Worm (Caenorhabditis elegans) whole organism, L4 larva: ENCODE data around the gene lmd-5.

Experiments
- D1046.2 ChIP-seq: fragments of 200-800 bp; sonication (Bioruptor generic); IDR thresholded peaks from 2 replicates; pipeline ENCODE4 v1.3.6; 2022; ENCODE audit warnings: missing genetic modification characterization, missing compliant biosample characterization
- F26F4.8 ChIP-seq: fragments of 200-800 bp; sonication (Bioruptor generic); conservative IDR thresholded peaks from 2 replicates; pipeline ENCODE4 v1.3.6; 2022; ENCODE audit warnings: missing genetic modification characterization, missing compliant biosample characterization
- F37D6.2 ChIP-seq: sonication (generic microtip); optimal IDR thresholded peaks from 2 replicates; lab custom pipeline; 2016; ENCODE audit warnings: mild to moderate bottlenecking, missing genetic modification characterization, missing compliant biosample characterization
- Y5F2A.4 ChIP-seq: fragments of 200-800 bp; sonication (Bioruptor generic); optimal IDR thresholded peaks from 2 replicates; lab custom pipeline; 2018; ENCODE audit warnings: mild to moderate bottlenecking, missing genetic modification characterization, missing compliant biosample characterization
- ZK337.2 ChIP-seq: fragments of 200-800 bp; sonication (Bioruptor generic); IDR thresholded peaks from 2 replicates; pipeline ENCODE4 v1.3.6; 2022; ENCODE audit warnings: missing genetic modification reagents, missing genetic modification characterization, missing compliant biosample characterization
- ZK546.5 ChIP-seq, 2 experiments: sonication (generic microtip); optimal IDR thresholded peaks; 2 replicates each; lab custom pipeline; 2017; ENCODE audit warnings: missing biosample characterization in 2 of 2, missing genetic modification characterization in 2 of 2
- aly-2 ChIP-seq: sonication (generic microtip); optimal IDR thresholded peaks from 2 replicates; lab custom pipeline; 2018; ENCODE audit warnings: missing biosample characterization, missing genetic modification characterization
- ama-1 ChIP-seq: fragments of 150-350 bp; optimal IDR thresholded peaks from 2 replicates; lab custom pipeline; 2014; ENCODE audit warnings: inconsistent platforms, mixed read lengths
- ceh-20 ChIP-seq: fragments of 200-800 bp; sonication (Bioruptor generic); IDR thresholded peaks from 2 replicates; pipeline ENCODE4 v1.3.6; 2022; ENCODE audit warnings: missing genetic modification reagents, missing genetic modification characterization, missing compliant biosample characterization
- daf-16 ChIP-seq, 3 experiments: sonication (generic microtip); optimal IDR thresholded peaks; 2 replicates each; lab custom pipeline; 2016 to 2017; ENCODE audit warnings: missing genetic modification characterization in 3 of 3, missing genetic modification reagents in 3 of 3, mild to moderate bottlenecking in 2 of 3, missing compliant biosample characterization in 2 of 3, missing biosample characterization in 1 of 3, moderate library complexity in 1 of 3
- daf-8 ChIP-seq: fragments of 200-800 bp; sonication (Bioruptor generic); IDR thresholded peaks from 2 replicates; pipeline ENCODE4 v1.3.6; 2022; ENCODE audit warnings: missing genetic modification characterization, missing compliant biosample characterization
- dmd-6 ChIP-seq: fragments of 200-800 bp; sonication (Bioruptor generic); IDR thresholded peaks from 2 replicates; pipeline ENCODE4 v1.3.6; 2022; ENCODE audit warnings: missing genetic modification reagents, missing genetic modification characterization, missing compliant biosample characterization
- dmd-8 ChIP-seq: fragments of 200-800 bp; sonication (Bioruptor generic); IDR thresholded peaks from 2 replicates; pipeline ENCODE4 v1.3.6; 2022; ENCODE audit warnings: missing genetic modification characterization, missing compliant biosample characterization
- dve-1 ChIP-seq: sonication (generic microtip); optimal IDR thresholded peaks from 2 replicates; lab custom pipeline; 2017; ENCODE audit warnings: antibody characterized with exemption, mild to moderate bottlenecking, missing genetic modification characterization, missing compliant biosample characterization; ENCODE audit not compliant: insufficient read depth
- egl-27 ChIP-seq: sonication (generic microtip); optimal IDR thresholded peaks from 3 replicates; lab custom pipeline; 2017; ENCODE audit warnings: missing biosample characterization, missing genetic modification reagents, missing genetic modification characterization
- fkh-10 ChIP-seq: fragments of 150-350 bp; optimal IDR thresholded peaks from 2 replicates; lab custom pipeline; 2014; ENCODE audit warnings: missing biosample characterization, missing genetic modification reagents, missing genetic modification characterization
- gei-8 ChIP-seq: fragments of 200-800 bp; sonication (Bioruptor generic); optimal IDR thresholded peaks from 2 replicates; lab custom pipeline; 2018; ENCODE audit warnings: mild to moderate bottlenecking, missing genetic modification characterization, missing compliant biosample characterization
- hif-1 ChIP-seq, 2 experiments: sonication (generic microtip); optimal IDR thresholded peaks; 2 replicates each; lab custom pipeline; 2016 to 2017; ENCODE audit warnings: missing compliant biosample characterization in 2 of 2, missing genetic modification characterization in 2 of 2, missing genetic modification reagents in 2 of 2, missing genotype in 2 of 2, mild to moderate bottlenecking in 1 of 2
- hlh-11 ChIP-seq: fragments of 200-800 bp; sonication (Bioruptor generic); optimal IDR thresholded peaks from 2 replicates; lab custom pipeline; 2018; ENCODE audit warnings: mild to moderate bottlenecking, missing genetic modification characterization, missing compliant biosample characterization
- lim-7 ChIP-seq: fragments of 200-800 bp; sonication (Bioruptor generic); IDR thresholded peaks from 2 replicates; pipeline ENCODE4 v1.3.6; 2022; ENCODE audit warnings: missing genetic modification characterization, missing compliant biosample characterization
- lin-13 ChIP-seq: fragments of 150-350 bp; optimal IDR thresholded peaks from 2 replicates; lab custom pipeline; 2014; ENCODE audit warnings: missing biosample characterization, missing genetic modification reagents, missing genetic modification characterization
- lin-38 ChIP-seq: fragments of 200-800 bp; sonication (Bioruptor generic); IDR thresholded peaks from 2 replicates; pipeline ENCODE4 v1.3.6; 2022; ENCODE audit warnings: missing genetic modification reagents, missing genetic modification characterization, missing compliant biosample characterization
- mdl-1 ChIP-seq, 2 experiments: fragments of 150-350 bp in 1 of 2; sonication (generic microtip) in 1 of 2; optimal IDR thresholded peaks; 2 replicates each; lab custom pipeline; 2014 to 2017; ENCODE audit warnings: missing biosample characterization in 2 of 2, missing genetic modification characterization in 2 of 2
- mes-2 ChIP-seq: sonication (generic microtip); optimal IDR thresholded peaks from 2 replicates; lab custom pipeline; 2016; ENCODE audit warnings: missing genotype, mild to moderate bottlenecking, missing genetic modification characterization, missing compliant biosample characterization; ENCODE audit not compliant: poor library complexity, severe bottlenecking
- mxl-2 ChIP-seq: fragments of 200-800 bp; sonication (Bioruptor generic); conservative IDR thresholded peaks from 2 replicates; pipeline ENCODE4 v1.3.6; 2022; ENCODE audit warnings: missing genetic modification reagents, missing genetic modification characterization, missing compliant biosample characterization
- mxl-3 ChIP-seq: fragments of 200-800 bp; sonication (Bioruptor generic); optimal IDR thresholded peaks from 2 replicates; lab custom pipeline; 2018; ENCODE audit warnings: mild to moderate bottlenecking, missing genetic modification characterization, missing compliant biosample characterization
- nhr-102 ChIP-seq: sonication (generic microtip); optimal IDR thresholded peaks from 2 replicates; lab custom pipeline; 2016; ENCODE audit warnings: mild to moderate bottlenecking, missing genetic modification characterization, moderate library complexity, missing compliant biosample characterization
- nhr-25 ChIP-seq: sonication (generic microtip); optimal IDR thresholded peaks from 2 replicates; lab custom pipeline; 2017; ENCODE audit warnings: missing genetic modification characterization, mild to moderate bottlenecking, missing compliant biosample characterization, antibody characterized with exemption, moderate library complexity, borderline replicate concordance; ENCODE audit not compliant: insufficient read depth
- nhr-28 ChIP-seq: fragments of 150-350 bp; optimal IDR thresholded peaks from 2 replicates; lab custom pipeline; 2014; ENCODE audit warnings: missing biosample characterization, missing genetic modification characterization
- nhr-41 ChIP-seq: fragments of 200-800 bp; sonication (Bioruptor generic); IDR thresholded peaks from 2 replicates; pipeline ENCODE4 v1.3.6; 2022; ENCODE audit warnings: missing genetic modification reagents, missing genetic modification characterization, missing compliant biosample characterization
- nhr-48 ChIP-seq: sonication (generic microtip); optimal IDR thresholded peaks from 2 replicates; lab custom pipeline; 2016; ENCODE audit warnings: mild to moderate bottlenecking, missing genetic modification characterization, missing compliant biosample characterization
- pha-4 ChIP-seq, 2 experiments: fragments of 150-350 bp in 1 of 2; fragments of 200-800 bp in 1 of 2; sonication (Bioruptor generic) in 1 of 2; IDR thresholded peaks in 1 of 2; optimal IDR thresholded peaks in 1 of 2; 2 replicates each; pipeline versions ENCODE4 v1.3.6 to Lab custom; 2014 to 2022; ENCODE audit warnings: missing genetic modification characterization in 2 of 2, missing genetic modification reagents in 2 of 2, missing biosample characterization in 1 of 2, missing compliant biosample characterization in 1 of 2
- php-3 ChIP-seq: fragments of 200-800 bp; sonication (Bioruptor generic); IDR thresholded peaks from 2 replicates; pipeline ENCODE4 v1.3.6; 2022; ENCODE audit warnings: missing genetic modification reagents, missing genetic modification characterization, missing compliant biosample characterization
- rbr-2 ChIP-seq: sonication (generic microtip); optimal IDR thresholded peaks from 2 replicates; lab custom pipeline; 2016; ENCODE audit warnings: missing genotype, missing genetic modification characterization, missing compliant biosample characterization
- sdz-12 ChIP-seq: fragments of 200-800 bp; sonication (Bioruptor generic); optimal IDR thresholded peaks from 2 replicates; lab custom pipeline; 2018; ENCODE audit warnings: mild to moderate bottlenecking, missing genetic modification characterization, missing compliant biosample characterization
- set-16 ChIP-seq: fragments of 200-800 bp; sonication (Bioruptor generic); IDR thresholded peaks from 2 replicates; pipeline ENCODE4 v1.3.6; 2022; ENCODE audit warnings: missing genetic modification reagents, missing genetic modification characterization, missing compliant biosample characterization
- skn-1 ChIP-seq: fragments of 150-350 bp; optimal IDR thresholded peaks from 2 replicates; lab custom pipeline; 2014; ENCODE audit warnings: missing biosample characterization, missing genetic modification characterization
- tra-1 ChIP-seq: fragments of 200-800 bp; sonication (Bioruptor generic); IDR thresholded peaks from 2 replicates; pipeline ENCODE4 v1.3.6; 2022; ENCODE audit warnings: missing genetic modification reagents, missing genetic modification characterization, missing compliant biosample characterization
- unc-39 ChIP-seq: sonication (generic microtip); optimal IDR thresholded peaks from 2 replicates; lab custom pipeline; 2017; ENCODE audit warnings: missing biosample characterization, missing genetic modification characterization
- unc-62 ChIP-seq, 3 experiments: fragments of 150-350 bp in 1 of 3; sonication (generic microtip); optimal IDR thresholded peaks in 2 of 3; peaks in 1 of 3; 1 replicate in 1 of 3; 2 replicates in 2 of 3; lab custom pipeline; 2014 to 2017; ENCODE audit warnings: missing biosample characterization in 3 of 3, missing genetic modification characterization in 3 of 3, missing genetic modification reagents in 3 of 3, missing genotype in 1 of 3
- zfp-2 ChIP-seq: sonication (generic microtip); optimal IDR thresholded peaks from 2 replicates; lab custom pipeline; 2016; ENCODE audit warnings: mild to moderate bottlenecking, missing genetic modification characterization, missing compliant biosample characterization
- zfp-3 ChIP-seq: fragments of 200-800 bp; sonication (Bioruptor generic); conservative IDR thresholded peaks from 2 replicates; pipeline ENCODE4 v1.3.6; 2022; ENCODE audit warnings: missing genetic modification reagents, missing genetic modification characterization, missing compliant biosample characterization
- ztf-11 ChIP-seq: fragments of 150-350 bp; optimal IDR thresholded peaks from 2 replicates; lab custom pipeline; 2014; ENCODE audit warnings: missing biosample characterization, missing genetic modification characterization

lmd-5 gene

DNA sequence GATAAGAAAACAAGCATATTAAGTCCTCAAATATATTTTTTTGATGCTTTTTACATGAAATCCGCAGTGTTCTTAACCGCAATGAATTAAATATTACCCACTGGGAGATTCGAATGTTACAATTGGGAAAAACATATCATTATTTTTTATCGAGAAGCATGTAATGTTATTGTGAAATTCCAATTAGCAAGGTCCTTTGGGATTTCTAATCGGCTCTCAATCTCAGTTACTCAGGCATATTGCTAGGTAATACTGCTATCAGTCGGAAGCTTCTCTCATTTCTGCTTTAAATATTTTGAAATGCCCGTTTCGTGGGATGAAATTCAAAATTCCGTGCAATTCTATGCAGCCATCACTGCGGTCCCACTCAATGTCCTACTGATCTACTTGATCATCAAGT, 35.9 kb downstream of the lmd-5 start, which contains the start of gene str-204:
TSS of gene str-204 (plus strand) at position 301 of the 400 bp plus-strand sequence.
- TF ChIP-seq fkh-10 (GFP tag; lab: Kevin White, UChicago) (no peak), sdz-12 (GFP tag; lab: Kevin White, UChicago) (no peak), lin-13 (GFP tag; lab: Kevin White, UChicago) (no peak), F37D6.2 (tag; lab: Kevin White, UChicago) (no peak), nhr-41 (GFP tag; lab: Robert Waterston, UW) (no peak), daf-8 (GFP tag; lab: Robert Waterston, UW) (no peak), ama-1 (lab: Kevin White, UChicago) (no peak), D1046.2 (GFP tag; lab: Robert Waterston, UW) (no peak), mes-2 (tag; lab: Kevin White, UChicago) (no peak), rbr-2 (no peak), lim-7 (GFP tag; lab: Robert Waterston, UW) (no peak)

DNA sequence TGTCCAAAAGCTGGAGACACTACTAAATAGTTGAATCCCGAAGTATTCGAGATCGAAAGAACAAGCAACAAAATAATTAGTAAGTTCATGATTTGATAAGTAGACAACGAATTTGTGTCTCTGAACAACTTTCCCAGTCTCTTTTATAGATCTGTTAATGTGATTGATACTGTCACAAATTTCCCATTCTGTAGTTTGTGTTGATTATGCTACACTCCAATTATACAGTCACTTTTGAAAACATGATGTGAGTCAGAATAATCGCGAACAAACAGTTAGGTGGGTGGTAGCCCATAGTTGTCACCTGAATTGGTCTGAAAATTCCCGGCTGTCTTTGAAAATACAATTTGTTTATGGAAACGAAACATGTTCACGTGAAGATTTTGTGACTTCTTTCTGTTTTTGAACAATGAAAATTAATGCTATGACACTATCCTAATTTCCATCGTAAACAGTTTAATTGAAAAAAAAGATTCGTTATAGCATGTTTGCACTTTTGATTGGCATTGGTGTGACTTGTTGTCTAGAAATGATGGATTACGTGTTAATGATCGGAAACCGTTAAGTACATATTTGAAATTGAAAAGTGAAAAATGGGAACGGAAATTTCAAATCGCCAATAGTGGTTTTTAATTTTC, 40.1 kb downstream of the lmd-5 start, which contains the start of gene ugt-41:
TSS of gene ugt-41 (minus strand) at position 119 of the 638 bp plus-strand sequence.
- TF ChIP-seq set-16 (GFP tag; lab: Robert Waterston, UW), result no peak
- TF ChIP-seq mdl-1 (tag; optimal IDR thresholded peaks at IDR 0.05; lab: Kevin White, UChicago), result peak in 1 of 2 experiments; percentile 6
- TF ChIP-seq unc-62 (GFP tag; optimal IDR thresholded peaks at IDR 0.05 in 1 of 2; lab: Kevin White, UChicago), result peak in 1 of 2 experiments; percentile 51
- TF ChIP-seq unc-62 (tag; optimal IDR thresholded peaks at IDR 0.05; lab: Kevin White, UChicago), result no peak
- no peak for TF ChIP-seq nhr-41 (GFP tag; lab: Robert Waterston, UW)
- TF ChIP-seq php-3 (GFP tag; lab: Robert Waterston, UW), result peak; percentile 92
- TF ChIP-seq egl-27 (tag; lab: Kevin White, UChicago), result no peak
- no peak for TF ChIP-seq nhr-25 (tag; lab: Kevin White, UChicago)
- TF ChIP-seq mxl-3 (GFP tag; lab: Kevin White, UChicago), result no peak
- no peak for TF ChIP-seq dve-1 (tag; lab: Kevin White, UChicago)
- TF ChIP-seq Y5F2A.4 (GFP tag; lab: Kevin White, UChicago), result no peak
- no peak for TF ChIP-seq daf-8 (GFP tag; lab: Robert Waterston, UW)
- TF ChIP-seq dmd-6, result peak; percentile 81
- TF ChIP-seq tra-1 (GFP tag; lab: Robert Waterston, UW), result 0 out of 2 replicates have a peak, but pooled peaks have one; percentile 57
- no peak for TF ChIP-seq F26F4.8 (GFP tag; lab: Robert Waterston, UW)
- TF ChIP-seq nhr-102, result peak; percentile 90
- TF ChIP-seq ZK546.5 (tag; optimal IDR thresholded peaks at IDR 0.05; lab: Kevin White, UChicago), result no peak
- no peak for TF ChIP-seq F37D6.2 (tag; lab: Kevin White, UChicago)
- no peak for TF ChIP-seq ztf-11
- no peak for TF ChIP-seq daf-16 (GFP tag; optimal IDR thresholded peaks at IDR 0.05; lab: Kevin White, UChicago)
- TF ChIP-seq daf-16 (tag; optimal IDR thresholded peaks at IDR 0.05; lab: Kevin White, UChicago), result peak; percentile 96
- no peak for TF ChIP-seq fkh-10 (GFP tag; lab: Kevin White, UChicago)
- TF ChIP-seq gei-8 (GFP tag; lab: Kevin White, UChicago), result no peak
- no peak for TF ChIP-seq skn-1
- TF ChIP-seq hif-1 (tag; optimal IDR thresholded peaks at IDR 0.05; lab: Kevin White, UChicago), result peak in 1 of 2 experiments; percentile 53
- TF ChIP-seq mxl-2 (GFP tag; lab: Robert Waterston, UW), result peak; percentile 60; the same call in 1 of the 2 replicates
- TF ChIP-seq lin-38 (GFP tag; lab: Robert Waterston, UW), result no peak
- peak; percentile 92 for TF ChIP-seq nhr-28 (tag; lab: Kevin White, UChicago)
- peak; percentile 65; the same call in 1 of the 2 replicates for TF ChIP-seq ceh-20 (GFP tag; lab: Robert Waterston, UW)
- TF ChIP-seq zfp-2, result no peak
- no peak for TF ChIP-seq ZK337.2 (GFP tag; lab: Robert Waterston, UW)
- no peak for TF ChIP-seq zfp-3 (GFP tag; lab: Robert Waterston, UW)
- TF ChIP-seq dmd-8 (GFP tag; lab: Robert Waterston, UW), result no peak
- no peak for TF ChIP-seq aly-2 (tag; lab: Kevin White, UChicago)
- TF ChIP-seq pha-4 (GFP tag; IDR thresholded peaks at IDR 0.05; lab: Robert Waterston, UW), result no peak
- TF ChIP-seq pha-4 (tag; optimal IDR thresholded peaks at IDR 0.05; lab: Kevin White, UChicago), result no peak
- TF ChIP-seq nhr-48, result peak; percentile 28
- TF ChIP-seq hlh-11, result peak; percentile 66
- TF ChIP-seq sdz-12 (GFP tag; lab: Kevin White, UChicago), result no peak
- no peak for TF ChIP-seq unc-39
- TF ChIP-seq, all 104 proteins: peak for 13
